Fruit fly (Drosophila melanogaster): ENCODE results near the gene Etfb.

Etfb gene

DNA sequence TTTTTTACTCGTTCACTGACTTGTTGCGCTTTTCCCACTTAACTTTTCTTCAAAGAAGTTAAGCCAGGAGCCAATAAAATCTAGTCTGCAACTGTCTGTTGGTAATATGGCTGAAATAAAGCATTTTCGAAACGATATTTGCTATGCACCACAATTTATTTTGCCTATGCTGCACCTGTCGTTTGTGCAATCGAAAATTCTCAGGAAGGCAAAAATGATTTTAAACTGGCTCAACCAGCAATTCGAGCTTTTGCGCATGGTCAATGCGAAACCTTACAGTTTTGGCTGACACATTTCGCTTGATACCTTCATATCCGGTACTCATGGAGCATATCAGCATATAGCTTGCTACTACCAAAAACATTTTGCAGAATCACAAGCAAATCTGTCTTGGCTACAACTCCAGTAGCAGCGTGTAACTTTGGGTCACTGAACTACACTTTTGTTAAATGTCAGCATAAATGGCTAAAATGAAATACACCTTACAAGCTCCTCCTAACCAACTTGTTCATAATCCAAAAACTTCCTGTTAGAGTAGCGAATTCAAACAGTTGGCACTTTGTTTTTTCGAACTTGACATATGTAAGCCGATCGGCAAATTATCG lies 37.1 kb upstream of the Etfb start:
- no peak for TF ChIP-seq CG6854 (GFP tag; optimal IDR thresholded peaks at IDR 0.05)

DNA sequence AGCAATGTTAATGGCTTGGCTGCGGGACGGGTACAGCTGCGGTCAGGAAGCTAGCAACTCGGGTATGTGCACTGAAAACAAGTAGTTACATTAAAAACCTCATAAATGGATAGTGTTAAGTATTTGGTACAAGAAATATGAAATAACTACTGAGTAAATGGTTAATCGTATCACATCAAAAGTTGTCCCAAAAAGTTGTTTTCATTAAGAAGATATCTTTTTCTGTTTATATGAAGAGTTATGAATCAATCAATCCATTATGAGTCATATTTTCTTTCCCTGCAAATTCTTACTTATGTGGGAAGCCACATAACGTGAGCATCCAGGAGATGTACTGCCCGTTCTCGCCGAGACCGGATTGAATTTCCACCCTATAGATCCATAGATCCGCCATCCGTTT lies 36.0 kb upstream of the Etfb start:
- TF ChIP-seq Hr4 (GFP tag; optimal IDR thresholded peaks at IDR 0.05) = no peak
- peak; percentile 21; the same call in 1 of the 3 replicates for TF ChIP-seq CG8119 (GFP tag; IDR thresholded peaks at IDR 0.05)
- peak; percentile 5 for TF ChIP-seq CG6808 (GFP tag; optimal IDR thresholded peaks at IDR 0.05)
- peak; percentile 40 for TF ChIP-seq CG10631 (GFP tag; optimal IDR thresholded peaks at IDR 0.05)
- TF ChIP-seq CG10669 (GFP tag; optimal IDR thresholded peaks at IDR 0.05) = no peak
- no peak for TF ChIP-seq CG31627 (GFP tag; optimal IDR thresholded peaks at IDR 0.05)
- TF ChIP-seq esn (GFP tag; optimal IDR thresholded peaks at IDR 0.05) = no peak
- TF ChIP-seq salr (GFP tag; optimal IDR thresholded peaks at IDR 0.05) = peak in 1 of 2 experiments; percentile 28
- TF ChIP-seq Blimp-1 (GFP tag; optimal IDR thresholded peaks at IDR 0.05) = no peak
- no peak for TF ChIP-seq Sox102F (GFP tag; optimal IDR thresholded peaks at IDR 0.05)
- TF ChIP-seq fd59A (GFP tag; optimal IDR thresholded peaks at IDR 0.05) = peak; percentile 7
- no peak for TF ChIP-seq Ets21C (GFP tag; optimal IDR thresholded peaks at IDR 0.05)
- no peak for TF ChIP-seq fd85E (GFP tag; optimal IDR thresholded peaks at IDR 0.05)
- TF ChIP-seq vri (GFP tag; optimal IDR thresholded peaks at IDR 0.05) = no peak
- peak; percentile 79 for TF ChIP-seq Eip78C (GFP tag)
- TF ChIP-seq CG4318 (GFP tag; optimal IDR thresholded peaks at IDR 0.05) = no peak
- peak; percentile 1 for TF ChIP-seq pdm3 (GFP tag; optimal IDR thresholded peaks at IDR 0.05)
- 0 out of 3 replicates have a peak, but pooled peaks have one; percentile 13 for TF ChIP-seq CG6163 (GFP tag; IDR thresholded peaks at IDR 0.05)
- no peak for TF ChIP-seq CG11762 (GFP tag; optimal IDR thresholded peaks at IDR 0.05; ENCODE audit: insufficient read depth)
- peak; percentile 13 for TF ChIP-seq CG3919 (GFP tag; optimal IDR thresholded peaks at IDR 0.05)
- no peak for TF ChIP-seq fkh (GFP tag; optimal IDR thresholded peaks at IDR 0.05)
- peak; percentile 47 for TF ChIP-seq CG32006 (GFP tag; optimal IDR thresholded peaks at IDR 0.05)
- TF ChIP-seq net (GFP tag; optimal IDR thresholded peaks at IDR 0.05) = no peak
- peak; percentile 10 for TF ChIP-seq acj6 (GFP tag; optimal IDR thresholded peaks at IDR 0.05)
- TF ChIP-seq eg (GFP tag; IDR thresholded peaks at IDR 0.05) = no peak
- TF ChIP-seq Sox15 (GFP tag; optimal IDR thresholded peaks at IDR 0.05) = no peak
- no peak for TF ChIP-seq Met (GFP tag; optimal IDR thresholded peaks at IDR 0.05)
- TF ChIP-seq CG7368 (GFP tag; optimal IDR thresholded peaks at IDR 0.05) = no peak
- TF ChIP-seq CG15336 (GFP tag; IDR thresholded peaks at IDR 0.05) = peak; percentile 29; the same call in 1 of the 2 replicates
- TF ChIP-seq OdsH (GFP tag; optimal IDR thresholded peaks at IDR 0.05) = peak; percentile 31
- no peak for TF ChIP-seq CG11294 (GFP tag; IDR thresholded peaks at IDR 0.05)
- TF ChIP-seq CG6792 (GFP tag; optimal IDR thresholded peaks at IDR 0.05) = no peak
- TF ChIP-seq CG34406 (GFP tag; optimal IDR thresholded peaks at IDR 0.05) = no peak
- TF ChIP-seq ss (GFP tag; optimal IDR thresholded peaks at IDR 0.05) = peak in 1 of 2 experiments; percentile 48
- no peak for TF ChIP-seq Lpt (GFP tag; optimal IDR thresholded peaks at IDR 0.05)
- TF ChIP-seq CG6854 (GFP tag; optimal IDR thresholded peaks at IDR 0.05) = no peak
- no peak for TF ChIP-seq Gug (GFP tag; IDR thresholded peaks at IDR 0.05)
- TF ChIP-seq achi (GFP tag; optimal IDR thresholded peaks at IDR 0.05) = peak; percentile 7
- TF ChIP-seq Eip93F (GFP tag; optimal IDR thresholded peaks at IDR 0.05) = no peak
- no peak for TF ChIP-seq Hr39 (GFP tag; optimal IDR thresholded peaks at IDR 0.05)
- no peak for TF ChIP-seq topi (GFP tag; optimal IDR thresholded peaks at IDR 0.05)
- no peak for TF ChIP-seq CG9139 (GFP tag; optimal IDR thresholded peaks at IDR 0.05)
- TF ChIP-seq dac (GFP tag; optimal IDR thresholded peaks at IDR 0.05) = no peak
- TF ChIP-seq CG3032 (tag; optimal IDR thresholded peaks at IDR 0.05) = no peak
- no peak for TF ChIP-seq CG16779 (tag; optimal IDR thresholded peaks at IDR 0.05)
- no peak for TF ChIP-seq CG1621 (tag; optimal IDR thresholded peaks at IDR 0.05)
- peak; percentile 22 for TF ChIP-seq CG6276 (GFP tag; optimal IDR thresholded peaks at IDR 0.05)
- no peak for TF ChIP-seq Hr38 (GFP tag; optimal IDR thresholded peaks at IDR 0.05)
- TF ChIP-seq Smox (GFP tag; optimal IDR thresholded peaks at IDR 0.05) = no peak
- no peak for TF ChIP-seq CG8319 (GFP tag; optimal IDR thresholded peaks at IDR 0.05)
